Worm (Caenorhabditis elegans) whole organism, young adult: ENCODE data around the gene K04C2.2.

Experiments used
- F52B5.7 ChIP-seq: sonication (generic microtip); optimal IDR thresholded peaks from 2 replicates; lab custom pipeline; 2016; ENCODE audit warnings: mild to moderate bottlenecking, missing genetic modification characterization, missing compliant biosample characterization
- F55B11.4 ChIP-seq: sonication (generic microtip); optimal IDR thresholded peaks from 2 replicates; lab custom pipeline; 2016; ENCODE audit warnings: missing compliant biosample characterization, missing genetic modification characterization, borderline replicate concordance; ENCODE audit not compliant: insufficient read depth
- Y53F4B.3 ChIP-seq: fragments of 200-800 bp; sonication (Bioruptor generic); IDR thresholded peaks from 2 replicates; pipeline ENCODE4 v1.3.6; 2022; ENCODE audit warnings: missing genetic modification reagents, missing genetic modification characterization, missing compliant biosample characterization
- Y56A3A.18 ChIP-seq: fragments of 200-800 bp; sonication (Bioruptor generic); IDR thresholded peaks from 2 replicates; pipeline ENCODE4 v1.3.6; 2022; ENCODE audit warnings: missing genetic modification reagents, missing genetic modification characterization, missing compliant biosample characterization
- Y67H2A.10 ChIP-seq: fragments of 200-800 bp; sonication (Bioruptor generic); conservative IDR thresholded peaks from 2 replicates; pipeline ENCODE4 v1.3.6; 2022; ENCODE audit warnings: missing genetic modification reagents, missing genetic modification characterization, missing compliant biosample characterization
- cebp-1 ChIP-seq, 2 experiments: fragments of 200-800 bp in 1 of 2; sonication (Bioruptor generic) in 1 of 2; sonication (generic microtip) in 1 of 2; IDR thresholded peaks in 1 of 2; optimal IDR thresholded peaks in 1 of 2; 2 replicates each; pipeline versions ENCODE4 v1.3.6 to Lab custom; 2017 to 2022; ENCODE audit warnings: missing compliant biosample characterization in 2 of 2, missing genetic modification characterization in 2 of 2, mild to moderate bottlenecking in 1 of 2, missing genetic modification reagents in 1 of 2, moderate library complexity in 1 of 2
- egl-44 ChIP-seq: fragments of 200-800 bp; sonication (Bioruptor generic); IDR thresholded peaks from 2 replicates; pipeline ENCODE4 v1.3.6; 2022; ENCODE audit warnings: missing genetic modification reagents, missing genetic modification characterization, missing compliant biosample characterization
- egrh-3 ChIP-seq: fragments of 200-800 bp; sonication (Bioruptor generic); IDR thresholded peaks from 2 replicates; pipeline ENCODE4 v1.3.6; 2022; ENCODE audit warnings: missing genetic modification reagents, missing genetic modification characterization, missing compliant biosample characterization
- gei-17 ChIP-seq: fragments of 200-800 bp; sonication (Bioruptor generic); optimal IDR thresholded peaks from 2 replicates; lab custom pipeline; 2018; ENCODE audit warnings: mild to moderate bottlenecking, missing genetic modification characterization, missing compliant biosample characterization
- lin-26 ChIP-seq: fragments of 200-800 bp; sonication (Bioruptor generic); IDR thresholded peaks from 2 replicates; pipeline ENCODE4 v1.3.6; 2022; ENCODE audit warnings: missing genetic modification reagents, missing genetic modification characterization, missing compliant biosample characterization
- madf-3 ChIP-seq: fragments of 200-800 bp; sonication (Bioruptor generic); IDR thresholded peaks from 2 replicates; pipeline ENCODE4 v1.3.6; 2022; ENCODE audit warnings: missing genetic modification reagents, missing genetic modification characterization, missing compliant biosample characterization
- mcd-1 ChIP-seq: fragments of 200-800 bp; sonication (Bioruptor generic); IDR thresholded peaks from 2 replicates; pipeline ENCODE4 v1.3.6; 2022; ENCODE audit warnings: missing genetic modification reagents, missing genetic modification characterization, missing compliant biosample characterization
- mel-28 ChIP-seq: sonication (generic microtip); optimal IDR thresholded peaks from 2 replicates; lab custom pipeline; 2016; ENCODE audit warnings: borderline replicate concordance, mild to moderate bottlenecking, missing genetic modification characterization, missing compliant biosample characterization
- pha-4 ChIP-seq: fragments of 150-350 bp; sonication (generic microtip); optimal IDR thresholded peaks from 2 replicates; lab custom pipeline; 2014; ENCODE audit warnings: missing biosample characterization, missing genetic modification reagents, missing genetic modification characterization
- rcor-1 ChIP-seq: fragments of 200-800 bp; sonication (Bioruptor generic); IDR thresholded peaks from 2 replicates; pipeline ENCODE4 v1.3.6; 2022; ENCODE audit warnings: missing genetic modification reagents, missing genetic modification characterization, missing compliant biosample characterization
- sdz-38 ChIP-seq: sonication (generic microtip); optimal IDR thresholded peaks from 2 replicates; lab custom pipeline; 2016; ENCODE audit warnings: missing genotype, missing genetic modification characterization, missing compliant biosample characterization
- sptf-2 ChIP-seq: fragments of 200-800 bp; sonication (Bioruptor generic); optimal IDR thresholded peaks from 2 replicates; lab custom pipeline; 2018; ENCODE audit warnings: mild to moderate bottlenecking, missing genetic modification characterization, missing compliant biosample characterization
- zim-3 ChIP-seq: sonication (generic microtip); optimal IDR thresholded peaks from 2 replicates; lab custom pipeline; 2017; ENCODE audit warnings: mild to moderate bottlenecking, missing genetic modification characterization, moderate library complexity, missing compliant biosample characterization

Gene K04C2.2

DNA sequence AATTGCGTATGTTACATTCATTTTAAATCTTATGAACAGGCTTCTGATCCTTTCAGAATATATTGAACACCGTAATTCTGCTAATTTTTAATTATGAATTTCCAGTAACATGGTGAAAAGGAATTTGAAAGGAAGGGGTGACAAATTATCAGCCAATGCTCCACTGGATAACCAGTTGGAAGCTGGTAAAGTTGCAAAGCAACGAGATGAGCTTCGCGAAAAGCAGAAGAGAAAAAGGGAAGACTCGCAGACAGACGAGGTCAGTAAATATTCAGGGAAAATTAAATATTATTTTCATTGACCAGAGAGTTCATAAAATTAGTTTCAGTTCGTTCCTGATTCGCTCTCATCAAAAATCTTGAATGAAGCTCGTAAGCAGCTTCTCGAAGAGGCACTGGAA lies 42.3 kb downstream of the K04C2.2 start, which contains the start of gene byn-1 (continued):
- peak; percentile 35; the same call in 1 of the 2 replicates for TF ChIP-seq Y56A3A.18 (GFP tag; lab: Robert Waterston, UW)

DNA sequence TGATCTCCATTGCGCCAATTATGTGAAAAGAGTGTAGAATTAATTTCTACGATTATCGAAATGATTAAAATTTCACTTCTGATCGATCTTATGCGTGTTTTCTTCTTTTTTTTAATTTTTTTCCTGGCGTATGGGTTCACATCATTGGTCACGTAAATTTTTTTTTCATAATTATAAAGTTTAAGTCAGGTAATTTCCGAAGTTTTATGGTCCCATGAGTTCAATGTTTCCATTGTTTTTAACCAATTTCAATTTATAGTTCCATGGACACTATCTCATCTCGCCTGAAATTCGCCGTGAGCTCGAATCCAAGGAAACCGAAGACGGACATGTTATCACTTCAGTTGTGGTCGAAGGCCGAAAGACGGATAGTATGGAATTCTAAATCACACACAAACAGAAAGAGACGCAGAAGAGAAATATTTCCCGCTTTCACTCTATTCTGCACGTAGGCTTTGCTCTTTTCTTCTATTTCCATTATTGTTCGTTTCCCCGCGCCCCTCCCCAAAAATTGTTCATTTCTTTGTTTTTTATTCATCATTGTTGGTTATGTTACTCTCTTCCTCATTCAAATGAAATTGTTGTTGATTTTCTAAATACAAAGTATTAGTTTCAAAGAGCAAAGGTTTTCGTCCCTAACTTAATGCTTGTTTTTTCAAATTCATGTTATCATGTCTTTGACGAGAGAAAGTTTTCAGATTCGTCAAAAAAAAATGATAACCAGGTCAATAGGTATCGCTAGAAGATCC lies 45.9 kb downstream of the K04C2.2 start, which contains the start of the genes F57B9.8 and coq-2:
TSS of gene F57B9.8 (minus strand) at position 51 of the 749 bp plus-strand sequence.
TSS of gene coq-2 (plus strand) at position 699 of the 749 bp plus-strand sequence.
- TF ChIP-seq Y67H2A.10 (GFP tag; lab: Robert Waterston, UW) (no peak), sdz-38 (tag; lab: Kevin White, UChicago) (no peak), F55B11.4 (tag; lab: Kevin White, UChicago) (no peak), sptf-2 (no peak), Y56A3A.18 (GFP tag; lab: Robert Waterston, UW) (no peak), lin-26 (GFP tag; lab: Robert Waterston, UW) (no peak), mel-28 (tag; lab: Kevin White, UChicago) (no peak), pha-4 (tag; lab: Kevin White, UChicago) (no peak), egrh-3 (GFP tag; lab: Robert Waterston, UW) (no peak), zim-3 (tag; lab: Kevin White, UChicago) (no peak), Y53F4B.3 (no peak), madf-3 (no peak), rcor-1 (GFP tag; lab: Robert Waterston, UW) (no peak), egl-44 (no peak), gei-17 (no peak), mcd-1 (GFP tag; lab: Robert Waterston, UW) (no peak)
- TF ChIP-seq, all 124 proteins: peak for 0

DNA sequence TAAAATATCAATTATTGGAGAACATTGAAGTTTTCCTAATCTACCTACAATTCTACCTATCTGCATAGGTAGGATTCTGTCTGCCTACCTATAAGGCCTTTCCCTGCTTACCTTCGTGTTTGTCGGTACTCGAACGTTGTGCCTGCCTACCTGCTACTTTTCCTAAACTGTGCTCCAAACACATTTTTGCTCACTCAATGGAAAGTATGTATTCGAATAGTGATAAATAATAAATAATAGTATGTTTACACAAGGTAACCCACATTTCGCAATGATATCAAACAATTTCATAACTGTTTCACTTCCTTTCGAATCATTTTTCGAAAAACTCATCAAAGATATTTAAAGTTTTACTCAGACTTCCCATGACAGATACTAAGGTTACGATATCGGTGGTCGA lies 49.9 kb downstream of the K04C2.2 start, which contains the start of gene F57B9.3:
TSS of gene F57B9.3 (plus strand) at position 301 of the 400 bp plus-strand sequence.
- TF ChIP-seq cebp-1 (GFP tag; IDR thresholded peaks at IDR 0.05; lab: Robert Waterston, UW) (no peak), cebp-1 (tag; optimal IDR thresholded peaks at IDR 0.05; lab: Kevin White, UChicago) (peak; percentile 78), F52B5.7 (no peak)
